Fruit fly (Drosophila melanogaster) whole organism, pupa: ENCODE measurements around the gene CG43056.

ENCODE experiments used
- CG17806 ChIP-seq: fragments of 200-800 bp; sonication (Bioruptor generic); optimal IDR thresholded peaks from 2 replicates; lab custom pipeline; 2018; ENCODE audit warnings: missing biosample characterization, mild to moderate bottlenecking, missing genetic modification characterization, moderate library complexity
- CG8159 ChIP-seq: fragments of 200-800 bp; sonication (Bioruptor generic); optimal IDR thresholded peaks from 3 replicates; lab custom pipeline; 2018; ENCODE audit warnings: missing biosample characterization, mild to moderate bottlenecking, missing genetic modification characterization, moderate library complexity
- CG8301 ChIP-seq: fragments of 200-800 bp; sonication (Bioruptor generic); optimal IDR thresholded peaks from 2 replicates; lab custom pipeline; 2018; ENCODE audit warnings: missing biosample characterization, mild to moderate bottlenecking, missing genetic modification characterization
- D1 ChIP-seq: fragments of 200-800 bp; sonication (Bioruptor generic); optimal IDR thresholded peaks from 2 replicates; lab custom pipeline; 2018; ENCODE audit warnings: missing biosample characterization, mild to moderate bottlenecking, missing genetic modification characterization, moderate library complexity

DNA sequence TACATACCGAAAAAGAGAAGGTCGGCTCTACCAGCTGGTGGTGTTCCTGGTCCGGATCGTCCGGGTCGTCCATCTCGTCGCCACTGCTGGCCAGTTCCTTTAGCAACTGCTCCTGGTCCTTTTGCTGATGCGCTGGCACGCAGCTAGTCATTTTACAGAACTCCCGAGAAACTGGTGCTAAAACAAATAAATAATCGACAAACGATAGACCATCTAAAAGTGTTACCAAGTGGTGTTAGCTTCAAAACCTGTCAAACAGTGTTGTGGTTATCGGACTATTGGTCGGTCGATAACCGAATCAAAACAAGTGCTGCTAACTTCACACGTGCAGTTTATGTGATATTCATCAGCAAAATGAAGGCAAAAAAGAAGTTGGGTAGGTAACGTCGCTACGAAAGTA is 6.9 kb downstream of the CG43056 start, which contains the start of the genes morgue and Elp3:
- TF ChIP-seq D1 (tag; lab: Kevin White, UChicago) = no peak
- no peak for TF ChIP-seq CG8301 (tag; lab: Kevin White, UChicago)
- TF ChIP-seq CG17806 (tag; lab: Kevin White, UChicago) = no peak
- no peak for TF ChIP-seq CG8159 (tag; lab: Kevin White, UChicago)
